Worm (Caenorhabditis elegans) whole organism, L4 larva: ENCODE measurements around the gene cyp-35A1.

Experiments used
- arid-1 ChIP-seq: fragments of 200-800 bp; sonication (Bioruptor generic); conservative IDR thresholded peaks from 2 replicates; pipeline ENCODE4 v1.3.6; 2022; ENCODE audit warnings: missing genetic modification reagents, missing genetic modification characterization, missing compliant biosample characterization
- ceh-82 ChIP-seq: sonication (generic microtip); optimal IDR thresholded peaks from 2 replicates; lab custom pipeline; 2017; ENCODE audit warnings: missing biosample characterization, missing genetic modification characterization
- daf-8 ChIP-seq: fragments of 200-800 bp; sonication (Bioruptor generic); IDR thresholded peaks from 2 replicates; pipeline ENCODE4 v1.3.6; 2022; ENCODE audit warnings: missing genetic modification characterization, missing compliant biosample characterization
- mdl-1 ChIP-seq, 2 experiments: fragments of 150-350 bp in 1 of 2; sonication (generic microtip) in 1 of 2; optimal IDR thresholded peaks; 2 replicates each; lab custom pipeline; 2014 to 2017; ENCODE audit warnings: missing biosample characterization in 2 of 2, missing genetic modification characterization in 2 of 2
- mes-2 ChIP-seq: sonication (generic microtip); optimal IDR thresholded peaks from 2 replicates; lab custom pipeline; 2016; ENCODE audit warnings: missing genotype, mild to moderate bottlenecking, missing genetic modification characterization, missing compliant biosample characterization; ENCODE audit not compliant: poor library complexity, severe bottlenecking
- nhr-41 ChIP-seq: fragments of 200-800 bp; sonication (Bioruptor generic); IDR thresholded peaks from 2 replicates; pipeline ENCODE4 v1.3.6; 2022; ENCODE audit warnings: missing genetic modification reagents, missing genetic modification characterization, missing compliant biosample characterization
- rbr-2 ChIP-seq: sonication (generic microtip); optimal IDR thresholded peaks from 2 replicates; lab custom pipeline; 2016; ENCODE audit warnings: missing genotype, missing genetic modification characterization, missing compliant biosample characterization
- ztf-11 ChIP-seq: fragments of 150-350 bp; optimal IDR thresholded peaks from 2 replicates; lab custom pipeline; 2014; ENCODE audit warnings: missing biosample characterization, missing genetic modification characterization

DNA sequence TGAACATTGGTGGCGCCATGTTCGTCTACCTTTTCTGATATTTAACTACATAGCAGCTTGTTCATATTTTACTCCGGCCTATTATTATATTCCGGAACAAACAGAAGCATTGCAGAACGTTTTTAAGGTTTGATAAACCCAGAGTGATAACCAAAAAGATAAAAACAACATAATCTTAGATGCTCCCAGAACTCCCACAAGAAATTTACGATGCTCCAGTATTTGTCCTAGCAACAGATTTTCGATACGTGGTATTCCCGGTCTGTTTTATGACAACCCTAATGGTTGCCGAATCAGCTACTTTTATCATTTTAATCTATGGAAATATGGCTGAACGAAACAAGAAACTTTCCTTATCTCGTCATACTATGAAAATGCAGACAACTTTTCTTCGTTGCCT is 8.0 kb downstream of the cyp-35A1 start:
- TF ChIP-seq arid-1 (GFP tag; lab: Robert Waterston, UW) (no peak), rbr-2 (tag; lab: Kevin White, UChicago) (no peak), nhr-41 (GFP tag; lab: Robert Waterston, UW) (no peak), ztf-11 (tag; lab: Kevin White, UChicago) (no peak), daf-8 (no peak), mes-2 (tag; lab: Kevin White, UChicago) (no peak), mdl-1 (tag; optimal IDR thresholded peaks at IDR 0.05; lab: Kevin White, UChicago) (no peak), ceh-82 (no peak)
